Worm (Caenorhabditis elegans) whole organism, L3 larva: ENCODE results near the gene F35H8.2.

Experiments
- R02D3.7 ChIP-seq: fragments of 150-350 bp; optimal IDR thresholded peaks from 2 replicates; lab custom pipeline; 2014; ENCODE audit warnings: missing biosample characterization, missing genetic modification characterization
- ZK546.5 ChIP-seq: sonication (generic microtip); optimal IDR thresholded peaks from 2 replicates; lab custom pipeline; 2017; ENCODE audit warnings: missing biosample characterization, missing genetic modification characterization
- ama-1 ChIP-seq: fragments of 150-350 bp; optimal IDR thresholded peaks from 2 replicates; lab custom pipeline; 2018
- ceh-16 ChIP-seq: sonication (generic microtip); optimal IDR thresholded peaks from 2 replicates; lab custom pipeline; 2017; ENCODE audit warnings: missing biosample characterization, missing genetic modification characterization
- ceh-28 ChIP-seq: fragments of 150-350 bp; optimal IDR thresholded peaks from 2 replicates; lab custom pipeline; 2014; ENCODE audit warnings: missing biosample characterization, missing genetic modification reagents, missing genetic modification characterization
- ceh-82 ChIP-seq: fragments of 150-350 bp; optimal IDR thresholded peaks from 2 replicates; lab custom pipeline; 2014; ENCODE audit warnings: missing biosample characterization, missing genetic modification characterization
- ceh-9 ChIP-seq: sonication (generic microtip); optimal IDR thresholded peaks from 2 replicates; lab custom pipeline; 2018; ENCODE audit warnings: missing biosample characterization, missing genetic modification characterization
- egl-27 ChIP-seq: sonication (generic microtip); optimal IDR thresholded peaks from 4 replicates; lab custom pipeline; 2017; ENCODE audit warnings: missing biosample characterization, missing genetic modification reagents, missing genetic modification characterization
- elt-1 ChIP-seq: fragments of 150-350 bp; optimal IDR thresholded peaks from 2 replicates; lab custom pipeline; 2014; ENCODE audit warnings: missing biosample characterization, missing genetic modification characterization
- elt-2 ChIP-seq: sonication (generic microtip); optimal IDR thresholded peaks from 2 replicates; lab custom pipeline; 2016; ENCODE audit warnings: missing genetic modification reagents, mild to moderate bottlenecking, missing genetic modification characterization, missing compliant biosample characterization
- elt-3 ChIP-seq, 3 experiments: fragments of 150-350 bp in 1 of 3; sonication (generic microtip) in 2 of 3; optimal IDR thresholded peaks; 2 replicates in 2 of 3; 4 replicates in 1 of 3; lab custom pipeline; 2014 to 2017; ENCODE audit warnings: missing biosample characterization in 3 of 3, missing genetic modification characterization in 3 of 3
- eor-1 ChIP-seq, 2 experiments: fragments of 150-350 bp; optimal IDR thresholded peaks; 2 replicates each; lab custom pipeline; 2014 to 2018; ENCODE audit warnings: missing biosample characterization in 2 of 2, missing genetic modification characterization in 2 of 2
- fkh-10 ChIP-seq: sonication (generic microtip); optimal IDR thresholded peaks from 2 replicates; lab custom pipeline; 2017; ENCODE audit warnings: missing biosample characterization, missing genetic modification reagents, missing genetic modification characterization
- fkh-2 ChIP-seq: fragments of 150-350 bp; optimal IDR thresholded peaks from 2 replicates; lab custom pipeline; 2014; ENCODE audit warnings: missing biosample characterization, missing genetic modification reagents, missing genetic modification characterization
- fos-1 ChIP-seq: fragments of 150-350 bp; optimal IDR thresholded peaks from 2 replicates; lab custom pipeline; 2014; ENCODE audit warnings: missing biosample characterization, missing genetic modification characterization
- hmg-11 ChIP-seq: sonication (generic microtip); optimal IDR thresholded peaks from 2 replicates; lab custom pipeline; 2016; ENCODE audit warnings: missing genetic modification characterization, missing compliant biosample characterization
- jun-1 ChIP-seq: fragments of 150-350 bp; optimal IDR thresholded peaks from 2 replicates; lab custom pipeline; 2014; ENCODE audit warnings: missing biosample characterization, missing genetic modification reagents, missing genetic modification characterization
- lin-15B ChIP-seq: fragments of 150-350 bp; optimal IDR thresholded peaks from 2 replicates; lab custom pipeline; 2014; ENCODE audit warnings: missing biosample characterization, missing genetic modification characterization
- lin-39 ChIP-seq: fragments of 150-350 bp; optimal IDR thresholded peaks from 2 replicates; lab custom pipeline; 2018; ENCODE audit warnings: missing biosample characterization, missing genetic modification reagents, missing genetic modification characterization
- mdl-1 ChIP-seq: fragments of 150-350 bp; optimal IDR thresholded peaks from 2 replicates; lab custom pipeline; 2014; ENCODE audit warnings: missing biosample characterization, missing genetic modification characterization
- mml-1 ChIP-seq: fragments of 150-350 bp; sonication (generic microtip); optimal IDR thresholded peaks from 3 replicates; lab custom pipeline; 2014; ENCODE audit warnings: missing biosample characterization, missing genetic modification characterization
- nfya-1 ChIP-seq: sonication (generic microtip); optimal IDR thresholded peaks from 2 replicates; lab custom pipeline; 2017; ENCODE audit warnings: missing genetic modification characterization, mild to moderate bottlenecking, missing compliant biosample characterization, antibody characterized with exemption, moderate library complexity; ENCODE audit not compliant: insufficient read depth
- nhr-12 ChIP-seq: fragments of 150-350 bp; optimal IDR thresholded peaks from 2 replicates; lab custom pipeline; 2014; ENCODE audit warnings: missing biosample characterization, missing genetic modification characterization
- nhr-23 ChIP-seq: fragments of 150-350 bp; optimal IDR thresholded peaks from 2 replicates; lab custom pipeline; 2014; ENCODE audit warnings: missing biosample characterization, missing genetic modification reagents, missing genetic modification characterization
- nhr-25 ChIP-seq: sonication (generic microtip); optimal IDR thresholded peaks from 2 replicates; lab custom pipeline; 2017; ENCODE audit warnings: missing biosample characterization, missing genetic modification characterization
- nhr-28 ChIP-seq: fragments of 150-350 bp; optimal IDR thresholded peaks from 2 replicates; lab custom pipeline; 2014; ENCODE audit warnings: missing biosample characterization, missing genetic modification characterization
- nhr-77 ChIP-seq: fragments of 150-350 bp; optimal IDR thresholded peaks from 2 replicates; lab custom pipeline; 2014; ENCODE audit warnings: missing biosample characterization, missing genetic modification characterization
- pqm-1 ChIP-seq: fragments of 150-350 bp; optimal IDR thresholded peaks from 2 replicates; lab custom pipeline; 2017; ENCODE audit warnings: missing biosample characterization, missing genetic modification characterization, inconsistent platforms
- sea-2 ChIP-seq: fragments of 150-350 bp; sonication (generic microtip); optimal IDR thresholded peaks from 4 replicates; lab custom pipeline; 2014; ENCODE audit warnings: missing biosample characterization, missing genetic modification reagents, missing genetic modification characterization
- snpc-4 ChIP-seq: fragments of 150-350 bp; optimal IDR thresholded peaks from 2 replicates; lab custom pipeline; 2014; ENCODE audit warnings: missing biosample characterization, missing genetic modification characterization
- unc-62 ChIP-seq: fragments of 150-350 bp; sonication (generic microtip); optimal IDR thresholded peaks from 4 replicates; lab custom pipeline; 2014; ENCODE audit warnings: missing biosample characterization, missing genetic modification reagents, missing genetic modification characterization
- ztf-11 ChIP-seq: fragments of 150-350 bp; optimal IDR thresholded peaks from 2 replicates; lab custom pipeline; 2014; ENCODE audit warnings: missing biosample characterization, missing genetic modification characterization
- ztf-4 ChIP-seq: fragments of 150-350 bp; optimal IDR thresholded peaks from 2 replicates; lab custom pipeline; 2014; ENCODE audit warnings: missing biosample characterization, missing genetic modification characterization

Gene F35H8.2

ce11 chrII:9540723-9541122, 14.6 kb upstream of the F35H8.2 start, which contains the start of gene sra-3:
TSS of gene sra-3 (minus strand) at chrII:9540823.
- no peak for TF ChIP-seq lin-39 (tag; lab: Kevin White, UChicago)
- no peak for TF ChIP-seq elt-2 (tag; lab: Kevin White, UChicago)
- TF ChIP-seq ceh-9 (tag; lab: Kevin White, UChicago) = no peak
- TF ChIP-seq snpc-4 (tag; lab: Kevin White, UChicago) = no peak
- no peak for TF ChIP-seq pqm-1 (tag; lab: Kevin White, UChicago)
- no peak for TF ChIP-seq nhr-12
- TF ChIP-seq egl-27 (tag; lab: Kevin White, UChicago) = no peak
- TF ChIP-seq fos-1 (tag; lab: Kevin White, UChicago) = no peak
- no peak for TF ChIP-seq sea-2
- no peak for TF ChIP-seq nhr-25 (tag; lab: Kevin White, UChicago)
- TF ChIP-seq lin-15B (tag; lab: Kevin White, UChicago) = no peak

ce11 chrII:9542785-9543184, 12.5 kb upstream of the F35H8.2 start, which contains the start of gene sra-4:
TSS of gene sra-4 (minus strand) at chrII:9542885.
- TF ChIP-seq mdl-1 (tag; lab: Kevin White, UChicago) (no peak), sea-2 (no peak), mml-1 (tag; lab: Kevin White, UChicago) (no peak), nfya-1 (no peak), snpc-4 (tag; lab: Kevin White, UChicago) (no peak), ZK546.5 (tag; lab: Kevin White, UChicago) (no peak)

- no peak for TF ChIP-seq ama-1 (lab: Kevin White, UChicago)
- TF ChIP-seq fkh-2 = no peak
Observed at ce11 chrII:9544386-9544785, 10.9 kb upstream of the F35H8.2 start, which contains the start of gene sra-7. TSS of gene sra-7 (plus strand) at chrII:9544686.

DNA sequence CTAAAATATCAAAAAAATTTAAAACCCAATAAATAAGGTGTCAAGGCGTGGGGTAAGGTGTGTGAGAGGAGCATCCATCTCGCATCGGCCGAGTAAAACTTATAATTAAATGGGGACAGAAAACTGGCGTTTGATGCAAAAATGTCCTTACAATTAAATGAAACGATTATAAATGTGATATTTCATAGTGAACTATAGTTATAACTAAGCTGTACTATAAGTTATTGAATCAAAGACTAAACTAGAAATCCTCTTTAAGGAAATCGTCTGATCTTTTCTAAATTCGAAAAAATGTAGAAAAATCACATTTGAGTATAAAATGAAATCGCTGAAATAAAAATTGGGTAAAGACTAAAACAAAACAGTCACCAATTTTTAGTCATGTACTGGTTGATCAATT, 4.6 kb upstream of the F35H8.2 start, which contains the start of gene sra-6:
TSS of gene sra-6 (minus strand) at position 101 of the 400 bp plus-strand sequence.
- no peak for TF ChIP-seq hmg-11 (tag; lab: Kevin White, UChicago)
- no peak for TF ChIP-seq pqm-1 (tag; lab: Kevin White, UChicago)
- no peak for TF ChIP-seq nhr-77 (tag; lab: Kevin White, UChicago)
- TF ChIP-seq unc-62 (GFP tag; lab: Kevin White, UChicago) = no peak
- TF ChIP-seq nhr-23 (tag; lab: Kevin White, UChicago) = no peak
- TF ChIP-seq egl-27 (tag; lab: Kevin White, UChicago) = no peak
- TF ChIP-seq elt-1 (tag; lab: Kevin White, UChicago) = no peak
- no peak for TF ChIP-seq sea-2

ce11 chrII:9551536-9551935, 3.8 kb upstream of the F35H8.2 start, which contains the start of gene F35H8.12:
TSS of gene F35H8.12 (plus strand) at chrII:9551836.
- TF ChIP-seq egl-27 (tag; lab: Kevin White, UChicago) (no peak), nfya-1 (no peak), nhr-77 (tag; lab: Kevin White, UChicago) (no peak), ceh-16 (no peak), fkh-10 (GFP tag; lab: Kevin White, UChicago) (no peak), R02D3.7 (tag; lab: Kevin White, UChicago) (no peak), lin-39 (tag; lab: Kevin White, UChicago) (no peak), jun-1 (no peak)
- TF ChIP-seq, all 47 proteins: peak for 0

ce11 chrII:9553179-9553578, 2.1 kb upstream of the F35H8.2 start, which contains the start of gene F35H8.1:
TSS of gene F35H8.1 (minus strand) at chrII:9553279.
- TF ChIP-seq elt-3 (tag; optimal IDR thresholded peaks at IDR 0.05; lab: Kevin White, UChicago) (no peak), fos-1 (tag; lab: Kevin White, UChicago) (no peak), nhr-23 (tag; lab: Kevin White, UChicago) (no peak), ceh-28 (tag; lab: Kevin White, UChicago) (no peak), ama-1 (lab: Kevin White, UChicago) (no peak), elt-1 (tag; lab: Kevin White, UChicago) (no peak), eor-1 (tag; optimal IDR thresholded peaks at IDR 0.05; lab: Kevin White, UChicago) (no peak), mdl-1 (tag; lab: Kevin White, UChicago) (no peak), pqm-1 (tag; lab: Kevin White, UChicago) (no peak), ztf-4 (tag; lab: Kevin White, UChicago) (no peak), ztf-11 (no peak), ceh-82 (tag; lab: Kevin White, UChicago) (no peak), nhr-28 (tag; lab: Kevin White, UChicago) (no peak), nhr-77 (tag; lab: Kevin White, UChicago) (no peak)
- TF ChIP-seq, all 47 proteins: peak for 0
